Worm (Caenorhabditis elegans) whole organism, young adult: ENCODE results near the gene F35F10.7.

Experiments used
- B0035.1 ChIP-seq: sonication (generic microtip); optimal IDR thresholded peaks from 2 replicates; lab custom pipeline; 2016; ENCODE audit warnings: missing genetic modification characterization, mild to moderate bottlenecking, missing compliant biosample characterization, missing genotype, missing genetic modification reagents
- B0261.1 ChIP-seq: sonication (generic microtip); optimal IDR thresholded peaks from 2 replicates; lab custom pipeline; 2016; ENCODE audit warnings: mild to moderate bottlenecking, missing genetic modification characterization, moderate library complexity, missing compliant biosample characterization
- B0336.3 ChIP-seq: fragments of 200-800 bp; sonication (Bioruptor generic); IDR thresholded peaks from 2 replicates; pipeline ENCODE4 v1.3.6; 2022; ENCODE audit warnings: missing genetic modification characterization, missing compliant biosample characterization
- C17E4.6 ChIP-seq: fragments of 200-800 bp; sonication (Bioruptor generic); IDR thresholded peaks from 2 replicates; pipeline ENCODE4 v1.3.6; 2022; ENCODE audit warnings: missing genetic modification reagents, missing genetic modification characterization, missing compliant biosample characterization
- F33H1.4 ChIP-seq: fragments of 200-800 bp; sonication (Bioruptor generic); IDR thresholded peaks from 2 replicates; pipeline ENCODE4 v1.3.6; 2022; ENCODE audit warnings: missing genetic modification reagents, missing genetic modification characterization, missing compliant biosample characterization
- F37B4.10 ChIP-seq: fragments of 200-800 bp; sonication (Bioruptor generic); IDR thresholded peaks from 2 replicates; pipeline ENCODE4 v1.3.6; 2022; ENCODE audit warnings: missing genetic modification characterization, missing compliant biosample characterization
- F55B11.4 ChIP-seq: sonication (generic microtip); optimal IDR thresholded peaks from 2 replicates; lab custom pipeline; 2016; ENCODE audit warnings: missing compliant biosample characterization, missing genetic modification characterization, borderline replicate concordance; ENCODE audit not compliant: insufficient read depth
- Y53G8AR.9 ChIP-seq: fragments of 200-800 bp; sonication (Bioruptor generic); conservative IDR thresholded peaks from 2 replicates; pipeline ENCODE4 v1.3.6; 2022; ENCODE audit warnings: missing genetic modification reagents, missing genetic modification characterization, missing compliant biosample characterization
- Y56A3A.18 ChIP-seq: fragments of 200-800 bp; sonication (Bioruptor generic); IDR thresholded peaks from 2 replicates; pipeline ENCODE4 v1.3.6; 2022; ENCODE audit warnings: missing genetic modification reagents, missing genetic modification characterization, missing compliant biosample characterization
- Y67H2A.10 ChIP-seq: fragments of 200-800 bp; sonication (Bioruptor generic); conservative IDR thresholded peaks from 2 replicates; pipeline ENCODE4 v1.3.6; 2022; ENCODE audit warnings: missing genetic modification reagents, missing genetic modification characterization, missing compliant biosample characterization
- Y79H2A.3 ChIP-seq: fragments of 200-800 bp; sonication (Bioruptor generic); conservative IDR thresholded peaks from 2 replicates; pipeline ENCODE4 v1.3.6; 2022; ENCODE audit warnings: missing genetic modification reagents, missing genetic modification characterization, missing compliant biosample characterization
- ZK185.1 ChIP-seq: sonication (generic microtip); optimal IDR thresholded peaks from 2 replicates; lab custom pipeline; 2016; ENCODE audit warnings: mild to moderate bottlenecking, missing genetic modification characterization, missing compliant biosample characterization; ENCODE audit not compliant: poor library complexity, severe bottlenecking
- aptf-2 ChIP-seq: fragments of 200-800 bp; sonication (Bioruptor generic); conservative IDR thresholded peaks from 2 replicates; pipeline ENCODE4 v1.3.6; 2022; ENCODE audit warnings: missing genetic modification reagents, missing genetic modification characterization, missing compliant biosample characterization
- aptf-3 ChIP-seq: fragments of 200-800 bp; sonication (Bioruptor generic); IDR thresholded peaks from 2 replicates; pipeline ENCODE4 v1.3.6; 2022; ENCODE audit warnings: missing genetic modification characterization, missing compliant biosample characterization
- bed-2 ChIP-seq: fragments of 200-800 bp; sonication (Bioruptor generic); IDR thresholded peaks from 2 replicates; pipeline ENCODE4 v1.3.6; 2022; ENCODE audit warnings: missing genetic modification reagents, missing genetic modification characterization, missing compliant biosample characterization
- ceh-40 ChIP-seq: fragments of 200-800 bp; sonication (Bioruptor generic); IDR thresholded peaks from 2 replicates; pipeline ENCODE4 v1.3.6; 2022; ENCODE audit warnings: missing genetic modification characterization, missing compliant biosample characterization
- dox-1 ChIP-seq: fragments of 200-800 bp; sonication (Bioruptor generic); IDR thresholded peaks from 2 replicates; pipeline ENCODE4 v1.3.6; 2022; ENCODE audit warnings: missing genetic modification reagents, missing genetic modification characterization, missing compliant biosample characterization
- egl-18 ChIP-seq: fragments of 200-800 bp; sonication (Bioruptor generic); IDR thresholded peaks from 2 replicates; pipeline ENCODE4 v1.3.6; 2022; ENCODE audit warnings: missing genetic modification reagents, missing genetic modification characterization, missing compliant biosample characterization
- egrh-3 ChIP-seq: fragments of 200-800 bp; sonication (Bioruptor generic); IDR thresholded peaks from 2 replicates; pipeline ENCODE4 v1.3.6; 2022; ENCODE audit warnings: missing genetic modification reagents, missing genetic modification characterization, missing compliant biosample characterization
- ekl-4 ChIP-seq: fragments of 200-800 bp; sonication (Bioruptor generic); IDR thresholded peaks from 2 replicates; pipeline ENCODE4 v1.3.6; 2022; ENCODE audit warnings: missing genetic modification reagents, missing genetic modification characterization, missing compliant biosample characterization
- ets-4 ChIP-seq: fragments of 200-800 bp; sonication (Bioruptor generic); optimal IDR thresholded peaks from 2 replicates; lab custom pipeline; 2018; ENCODE audit warnings: mild to moderate bottlenecking, missing genetic modification characterization, missing compliant biosample characterization
- him-1 ChIP-seq: sonication (generic microtip); optimal IDR thresholded peaks from 2 replicates; lab custom pipeline; 2016; ENCODE audit warnings: missing genotype, missing genetic modification reagents, missing genetic modification characterization, missing compliant biosample characterization
- hmg-1.2 ChIP-seq: fragments of 200-800 bp; sonication (Bioruptor generic); IDR thresholded peaks from 2 replicates; pipeline ENCODE4 v1.3.6; 2022; ENCODE audit warnings: missing genetic modification reagents, missing genetic modification characterization, missing compliant biosample characterization
- let-526 ChIP-seq: fragments of 200-800 bp; sonication (Bioruptor generic); IDR thresholded peaks from 2 replicates; pipeline ENCODE4 v1.3.6; 2022; ENCODE audit warnings: missing genetic modification reagents, missing genetic modification characterization, missing compliant biosample characterization
- lin-26 ChIP-seq: fragments of 200-800 bp; sonication (Bioruptor generic); IDR thresholded peaks from 2 replicates; pipeline ENCODE4 v1.3.6; 2022; ENCODE audit warnings: missing genetic modification reagents, missing genetic modification characterization, missing compliant biosample characterization
- lin-35 ChIP-seq, 3 experiments: fragments of 150-350 bp in 2 of 3; sonication (generic microtip) in 1 of 3; optimal IDR thresholded peaks; 2 replicates each; lab custom pipeline; 2014 to 2018; ENCODE audit warnings: missing biosample characterization in 3 of 3, missing genetic modification characterization in 3 of 3, missing genetic modification reagents in 3 of 3
- mcd-1 ChIP-seq: fragments of 200-800 bp; sonication (Bioruptor generic); IDR thresholded peaks from 2 replicates; pipeline ENCODE4 v1.3.6; 2022; ENCODE audit warnings: missing genetic modification reagents, missing genetic modification characterization, missing compliant biosample characterization
- mxl-1 ChIP-seq: sonication (generic microtip); optimal IDR thresholded peaks from 2 replicates; lab custom pipeline; 2016; ENCODE audit warnings: missing genetic modification characterization, missing compliant biosample characterization
- nfya-1 ChIP-seq: sonication (generic microtip); optimal IDR thresholded peaks from 2 replicates; lab custom pipeline; 2017; ENCODE audit warnings: antibody characterized with exemption, missing compliant biosample characterization, missing genetic modification characterization, borderline replicate concordance; ENCODE audit not compliant: insufficient read depth
- nfya-2 ChIP-seq: fragments of 200-800 bp; sonication (Bioruptor generic); IDR thresholded peaks from 2 replicates; pipeline ENCODE4 v1.3.6; 2022; ENCODE audit warnings: missing genetic modification reagents, missing genetic modification characterization, missing compliant biosample characterization
- nhr-27 ChIP-seq: fragments of 200-800 bp; sonication (Bioruptor generic); optimal IDR thresholded peaks from 2 replicates; lab custom pipeline; 2018; ENCODE audit warnings: mild to moderate bottlenecking, missing genetic modification characterization, moderate library complexity, missing compliant biosample characterization
- nhr-90 ChIP-seq: sonication (generic microtip); optimal IDR thresholded peaks from 2 replicates; lab custom pipeline; 2016; ENCODE audit warnings: missing genotype, mild to moderate bottlenecking, missing genetic modification characterization, missing compliant biosample characterization
- pbrm-1 ChIP-seq: fragments of 200-800 bp; sonication (Bioruptor generic); IDR thresholded peaks from 2 replicates; pipeline ENCODE4 v1.3.6; 2022; ENCODE audit warnings: missing genetic modification reagents, missing genetic modification characterization, missing compliant biosample characterization
- rec-8 ChIP-seq, 2 experiments: sonication (generic microtip); optimal IDR thresholded peaks; 2 replicates each; lab custom pipeline; 2016; ENCODE audit warnings: mild to moderate bottlenecking in 2 of 2, missing genetic modification characterization in 2 of 2, missing genetic modification reagents in 2 of 2, missing genotype in 2 of 2, missing biosample characterization in 1 of 2, missing compliant biosample characterization in 1 of 2, moderate library complexity in 1 of 2
- rpc-1 ChIP-seq, 2 experiments: fragments of 150-350 bp in 1 of 2; sonication (generic microtip) in 1 of 2; optimal IDR thresholded peaks; 2 replicates each; lab custom pipeline; 2014 to 2018; ENCODE audit warnings: missing biosample characterization in 1 of 2, missing genetic modification characterization in 1 of 2, missing genetic modification reagents in 1 of 2, missing genotype in 1 of 2
- sea-2 ChIP-seq: fragments of 200-800 bp; sonication (Bioruptor generic); IDR thresholded peaks from 2 replicates; pipeline ENCODE4 v1.3.6; 2022; ENCODE audit warnings: missing genetic modification characterization, missing compliant biosample characterization
- sptf-2 ChIP-seq: fragments of 200-800 bp; sonication (Bioruptor generic); optimal IDR thresholded peaks from 2 replicates; lab custom pipeline; 2018; ENCODE audit warnings: mild to moderate bottlenecking, missing genetic modification characterization, missing compliant biosample characterization
- tbp1 ChIP-seq: fragments of 200-800 bp; sonication (Bioruptor generic); optimal IDR thresholded peaks from 2 replicates; lab custom pipeline; 2018; ENCODE audit warnings: mild to moderate bottlenecking, missing genetic modification characterization, missing compliant biosample characterization
- zim-3 ChIP-seq: sonication (generic microtip); optimal IDR thresholded peaks from 2 replicates; lab custom pipeline; 2017; ENCODE audit warnings: mild to moderate bottlenecking, missing genetic modification characterization, moderate library complexity, missing compliant biosample characterization
- ztf-18 ChIP-seq: sonication (generic microtip); optimal IDR thresholded peaks from 2 replicates; lab custom pipeline; 2016; ENCODE audit warnings: missing genotype, mild to moderate bottlenecking, missing genetic modification characterization, missing compliant biosample characterization
- ztf-25 ChIP-seq: fragments of 200-800 bp; sonication (Bioruptor generic); IDR thresholded peaks from 2 replicates; pipeline ENCODE4 v1.3.6; 2022; ENCODE audit warnings: missing genetic modification reagents, missing genetic modification characterization, missing compliant biosample characterization
- ztf-26 ChIP-seq: sonication (generic microtip); optimal IDR thresholded peaks from 2 replicates; lab custom pipeline; 2017; ENCODE audit warnings: missing genetic modification characterization, missing compliant biosample characterization

F35F10.7 gene

ce11 chrV:3299437-3299836 lies 12.2 kb upstream of the F35F10.7 start:
- TF ChIP-seq C17E4.6 = no peak
- no peak for TF ChIP-seq ztf-18 (tag; lab: Kevin White, UChicago)
- TF ChIP-seq let-526 = 0 out of 2 replicates have a peak, but pooled peaks have one; percentile 22
- TF ChIP-seq sea-2 (GFP tag; lab: Robert Waterston, UW) = no peak
- TF ChIP-seq ekl-4 (GFP tag; lab: Robert Waterston, UW) = no peak
- TF ChIP-seq Y67H2A.10 (GFP tag; lab: Robert Waterston, UW) = no peak
- peak; percentile 66; the same call in 1 of the 2 replicates for TF ChIP-seq egl-18 (GFP tag; lab: Robert Waterston, UW)
- no peak for TF ChIP-seq sptf-2 (GFP tag; lab: Kevin White, UChicago)
- TF ChIP-seq ztf-25 = 0 out of 2 replicates have a peak, but pooled peaks have one; percentile 36
- no peak for TF ChIP-seq B0261.1 (tag; lab: Kevin White, UChicago)

ce11 chrV:3297764-3298163 lies 10.5 kb upstream of the F35F10.7 start, which contains the start of gene srx-122:
Gene srx-122 (minus strand): TSS chrV:3297864.
- TF ChIP-seq ztf-26 (tag; lab: Kevin White, UChicago) (no peak), rpc-1 (optimal IDR thresholded peaks at IDR 0.05; lab: Kevin White, UChicago) (no peak), rpc-1 (tag; optimal IDR thresholded peaks at IDR 0.05; lab: Kevin White, UChicago) (no peak), B0336.3 (GFP tag; lab: Robert Waterston, UW) (no peak), Y79H2A.3 (GFP tag; lab: Robert Waterston, UW) (no peak), Y56A3A.18 (GFP tag; lab: Robert Waterston, UW) (no peak), ets-4 (no peak), B0035.1 (no peak), nhr-90 (no peak), ztf-18 (tag; lab: Kevin White, UChicago) (no peak), F37B4.10 (GFP tag; lab: Robert Waterston, UW) (no peak), him-1 (no peak), egrh-3 (GFP tag; lab: Robert Waterston, UW) (no peak), nhr-27 (tag; lab: Kevin White, UChicago) (no peak), lin-26 (no peak), F55B11.4 (tag; lab: Kevin White, UChicago) (no peak), nfya-1 (tag; lab: Kevin White, UChicago) (no peak), sptf-2 (GFP tag; lab: Kevin White, UChicago) (no peak)

ce11 chrV:3295368-3295767 lies 8.1 kb upstream of the F35F10.7 start:
- TF ChIP-seq lin-35 (GFP tag; optimal IDR thresholded peaks at IDR 0.05; lab: Kevin White, UChicago) (no peak), nfya-2 (GFP tag; lab: Robert Waterston, UW) (no peak), mcd-1 (no peak), zim-3 (tag; lab: Kevin White, UChicago) (no peak), rec-8 (tag; optimal IDR thresholded peaks at IDR 0.05; lab: Kevin White, UChicago) (no peak), ztf-18 (tag; lab: Kevin White, UChicago) (no peak), Y53G8AR.9 (no peak)

ce11 chrV:3289267-3289666 lies 2.0 kb upstream of the F35F10.7 start, which contains the start of gene F35F10.6:
Gene F35F10.6 (minus strand): TSS chrV:3289367.
- TF ChIP-seq sea-2 (GFP tag; lab: Robert Waterston, UW) (no peak), dox-1 (GFP tag; lab: Robert Waterston, UW) (no peak), aptf-3 (GFP tag; lab: Robert Waterston, UW) (no peak), bed-2 (no peak), ZK185.1 (no peak), mxl-1 (no peak), F33H1.4 (GFP tag; lab: Robert Waterston, UW) (no peak), rpc-1 (optimal IDR thresholded peaks at IDR 0.05; lab: Kevin White, UChicago) (no peak), rpc-1 (tag; optimal IDR thresholded peaks at IDR 0.05; lab: Kevin White, UChicago) (no peak), ztf-18 (tag; lab: Kevin White, UChicago) (no peak), ceh-40 (GFP tag; lab: Robert Waterston, UW) (no peak), aptf-2 (GFP tag; lab: Robert Waterston, UW) (no peak), sptf-2 (GFP tag; lab: Kevin White, UChicago) (no peak), pbrm-1 (GFP tag; lab: Robert Waterston, UW) (no peak), tbp1 (no peak), hmg-1.2 (GFP tag; lab: Robert Waterston, UW) (no peak)
- TF ChIP-seq, all 124 proteins: peak for 0
